Worm (Caenorhabditis elegans) whole organism, late embryonic: ENCODE measurements around the gene K10D6.3.
A peak's percentile ranks its signal among the peaks of the same experiment; 100 is the strongest.

Source experiments
- C08G9.2 ChIP-seq: sonication (generic microtip); optimal IDR thresholded peaks from 2 replicates; lab custom pipeline; 2016; ENCODE audit warnings: mild to moderate bottlenecking, missing genetic modification characterization, moderate library complexity, missing compliant biosample characterization
- K02D7.2 ChIP-seq: sonication (generic microtip); optimal IDR thresholded peaks from 2 replicates; lab custom pipeline; 2017; ENCODE audit warnings: mild to moderate bottlenecking, missing genetic modification characterization, missing compliant biosample characterization
- Y22D7AL.16 ChIP-seq: sonication (generic microtip); optimal IDR thresholded peaks from 2 replicates; lab custom pipeline; 2016; ENCODE audit warnings: missing genetic modification characterization, missing compliant biosample characterization
- ahr-1 ChIP-seq: sonication (generic microtip); optimal IDR thresholded peaks from 2 replicates; lab custom pipeline; 2016; ENCODE audit warnings: missing genetic modification characterization, missing compliant biosample characterization
- ceh-14 ChIP-seq: sonication (generic microtip); optimal IDR thresholded peaks from 2 replicates; lab custom pipeline; 2016; ENCODE audit warnings: missing genotype, missing genetic modification characterization, missing compliant biosample characterization
- ceh-18 ChIP-seq: sonication (generic microtip); optimal IDR thresholded peaks from 2 replicates; lab custom pipeline; 2016; ENCODE audit warnings: missing genetic modification characterization, missing compliant biosample characterization
- ceh-19 ChIP-seq: fragments of 200-800 bp; sonication (Bioruptor generic); optimal IDR thresholded peaks from 2 replicates; lab custom pipeline; 2018; ENCODE audit warnings: mild to moderate bottlenecking, missing genetic modification characterization, missing compliant biosample characterization
- ceh-22 ChIP-seq: sonication (generic microtip); optimal IDR thresholded peaks from 2 replicates; lab custom pipeline; 2017; ENCODE audit warnings: missing biosample characterization, missing genetic modification characterization
- ceh-30 ChIP-seq: fragments of 150-350 bp; optimal IDR thresholded peaks from 2 replicates; lab custom pipeline; 2014; ENCODE audit warnings: missing biosample characterization, missing genetic modification characterization
- ceh-34 ChIP-seq: sonication (generic microtip); optimal IDR thresholded peaks from 2 replicates; lab custom pipeline; 2016; ENCODE audit warnings: mild to moderate bottlenecking, missing genetic modification characterization, missing compliant biosample characterization
- ceh-48 ChIP-seq: sonication (generic microtip); optimal IDR thresholded peaks from 2 replicates; lab custom pipeline; 2016; ENCODE audit warnings: missing genetic modification characterization, inconsistent platforms, missing compliant biosample characterization
- che-1 ChIP-seq: sonication (generic microtip); optimal IDR thresholded peaks from 2 replicates; lab custom pipeline; 2016; ENCODE audit warnings: mild to moderate bottlenecking, missing genetic modification characterization, missing compliant biosample characterization
- elt-2 ChIP-seq: sonication (generic microtip); optimal IDR thresholded peaks from 2 replicates; lab custom pipeline; 2016; ENCODE audit warnings: missing genetic modification reagents, missing genetic modification characterization, missing compliant biosample characterization
- elt-4 ChIP-seq: sonication (generic microtip); optimal IDR thresholded peaks from 2 replicates; lab custom pipeline; 2016; ENCODE audit warnings: missing genetic modification characterization, missing compliant biosample characterization
- eyg-1 ChIP-seq: sonication (generic microtip); optimal IDR thresholded peaks from 2 replicates; lab custom pipeline; 2016; ENCODE audit warnings: missing genotype, missing genetic modification characterization, missing compliant biosample characterization
- fkh-10 ChIP-seq: fragments of 150-350 bp; optimal IDR thresholded peaks from 2 replicates; lab custom pipeline; 2014; ENCODE audit warnings: missing biosample characterization, missing genetic modification reagents, missing genetic modification characterization
- fkh-6 ChIP-seq: sonication (generic microtip); optimal IDR thresholded peaks from 2 replicates; lab custom pipeline; 2016; ENCODE audit warnings: missing genetic modification characterization, missing compliant biosample characterization
- gmeb-2 ChIP-seq: sonication (generic microtip); optimal IDR thresholded peaks from 2 replicates; lab custom pipeline; 2016; ENCODE audit warnings: missing genetic modification characterization, inconsistent platforms, missing compliant biosample characterization
- hlh-13 ChIP-seq: fragments of 200-800 bp; sonication (Bioruptor generic); optimal IDR thresholded peaks from 2 replicates; lab custom pipeline; 2018; ENCODE audit warnings: mild to moderate bottlenecking, missing genetic modification characterization, missing compliant biosample characterization
- hlh-15 ChIP-seq: sonication (generic microtip); optimal IDR thresholded peaks from 2 replicates; lab custom pipeline; 2016; ENCODE audit warnings: missing genetic modification characterization, missing compliant biosample characterization
- hlh-30 ChIP-seq: sonication (generic microtip); optimal IDR thresholded peaks from 2 replicates; lab custom pipeline; 2017; ENCODE audit warnings: antibody characterized with exemption, missing genetic modification characterization, missing compliant biosample characterization; ENCODE audit not compliant: insufficient read depth
- hlh-8 ChIP-seq: sonication (generic microtip); optimal IDR thresholded peaks from 2 replicates; lab custom pipeline; 2016; ENCODE audit warnings: missing genotype, missing genetic modification characterization, missing compliant biosample characterization
- lin-11 ChIP-seq: fragments of 200-800 bp; sonication (Bioruptor generic); optimal IDR thresholded peaks from 2 replicates; lab custom pipeline; 2018; ENCODE audit warnings: mild to moderate bottlenecking, missing genetic modification characterization, missing compliant biosample characterization
- madf-2 ChIP-seq: sonication (generic microtip); optimal IDR thresholded peaks from 2 replicates; lab custom pipeline; 2017; ENCODE audit warnings: missing genetic modification characterization, missing compliant biosample characterization
- mec-3 ChIP-seq: sonication (generic microtip); optimal IDR thresholded peaks from 2 replicates; lab custom pipeline; 2016; ENCODE audit warnings: borderline replicate concordance, missing genetic modification characterization, missing compliant biosample characterization
- nhr-232 ChIP-seq: sonication (generic microtip); optimal IDR thresholded peaks from 2 replicates; lab custom pipeline; 2016; ENCODE audit warnings: missing genetic modification characterization, missing compliant biosample characterization
- npax-4 ChIP-seq: sonication (generic microtip); optimal IDR thresholded peaks from 2 replicates; lab custom pipeline; 2016; ENCODE audit warnings: missing genetic modification characterization, missing compliant biosample characterization
- pag-3 ChIP-seq: sonication (generic microtip); optimal IDR thresholded peaks from 2 replicates; lab custom pipeline; 2016; ENCODE audit warnings: missing compliant biosample characterization, missing genetic modification characterization, borderline replicate concordance
- pax-1 ChIP-seq: fragments of 150-350 bp; optimal IDR thresholded peaks from 2 replicates; lab custom pipeline; 2014; ENCODE audit warnings: missing biosample characterization, missing genetic modification characterization
- pha-2 ChIP-seq: sonication (generic microtip); optimal IDR thresholded peaks from 2 replicates; lab custom pipeline; 2017; ENCODE audit warnings: mild to moderate bottlenecking, missing genetic modification characterization, missing compliant biosample characterization
- pros-1 ChIP-seq: fragments of 150-350 bp; optimal IDR thresholded peaks from 2 replicates; lab custom pipeline; 2014; ENCODE audit warnings: missing biosample characterization, missing genetic modification reagents, missing genetic modification characterization
- ref-2 ChIP-seq: sonication (generic microtip); optimal IDR thresholded peaks from 2 replicates; lab custom pipeline; 2016; ENCODE audit warnings: missing genetic modification characterization, missing compliant biosample characterization
- rnt-1 ChIP-seq: sonication (generic microtip); optimal IDR thresholded peaks from 2 replicates; lab custom pipeline; 2016; ENCODE audit warnings: missing genetic modification characterization, missing compliant biosample characterization
- sox-2 ChIP-seq: fragments of 200-800 bp; sonication (Bioruptor generic); IDR thresholded peaks from 2 replicates; pipeline ENCODE4 v1.3.6; 2022; ENCODE audit warnings: missing genetic modification reagents, missing genetic modification characterization, missing compliant biosample characterization
- sox-4 ChIP-seq: sonication (generic microtip); optimal IDR thresholded peaks from 2 replicates; lab custom pipeline; 2017; ENCODE audit warnings: mild to moderate bottlenecking, missing genetic modification characterization, inconsistent platforms, missing compliant biosample characterization
- syd-9 ChIP-seq: sonication (generic microtip); optimal IDR thresholded peaks from 2 replicates; lab custom pipeline; 2016; ENCODE audit warnings: mild to moderate bottlenecking, missing genetic modification characterization, moderate library complexity, missing compliant biosample characterization
- tbx-2 ChIP-seq: sonication (generic microtip); optimal IDR thresholded peaks from 2 replicates; lab custom pipeline; 2016; ENCODE audit warnings: missing genetic modification characterization, missing compliant biosample characterization
- unc-3 ChIP-seq, 2 experiments: fragments of 200-800 bp in 1 of 2; sonication (Bioruptor generic) in 1 of 2; sonication (generic microtip) in 1 of 2; conservative IDR thresholded peaks in 1 of 2; optimal IDR thresholded peaks in 1 of 2; 2 replicates each; pipeline versions ENCODE4 v1.3.6 to Lab custom; 2016 to 2022; ENCODE audit warnings: missing compliant biosample characterization in 2 of 2, missing genetic modification characterization in 2 of 2, missing genetic modification reagents in 1 of 2
- unc-42 ChIP-seq: sonication (generic microtip); optimal IDR thresholded peaks from 2 replicates; lab custom pipeline; 2016; ENCODE audit warnings: missing genotype, missing genetic modification characterization, missing compliant biosample characterization
- unc-55 ChIP-seq: sonication (generic microtip); optimal IDR thresholded peaks from 2 replicates; lab custom pipeline; 2017; ENCODE audit warnings: missing biosample characterization, missing genetic modification reagents, missing genetic modification characterization
- zip-5 ChIP-seq: sonication (generic microtip); optimal IDR thresholded peaks from 2 replicates; lab custom pipeline; 2016; ENCODE audit warnings: missing genetic modification characterization, missing compliant biosample characterization

Gene K10D6.3

DNA sequence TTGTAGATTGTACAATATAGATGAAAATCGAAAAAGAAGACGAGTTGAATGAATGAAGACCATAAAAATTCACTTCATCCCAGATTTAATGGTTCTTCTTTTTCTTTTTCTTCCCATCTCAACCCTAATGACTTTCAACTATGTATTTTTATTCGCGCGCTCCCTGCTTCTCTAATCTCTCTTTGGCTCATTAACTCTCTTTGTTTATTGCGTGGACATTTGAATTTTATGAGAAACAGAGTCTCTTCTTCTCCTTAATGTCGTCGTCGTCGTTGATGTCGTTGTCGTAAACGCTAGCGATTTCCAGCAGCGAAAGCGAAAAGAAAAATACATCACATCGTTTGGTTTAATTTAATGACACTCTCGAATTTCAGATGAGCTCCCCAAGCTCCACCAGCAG, 14.2 kb downstream of the K10D6.3 start:
- no peak for TF ChIP-seq unc-55 (GFP tag; lab: Kevin White, UChicago)
- no peak for TF ChIP-seq ceh-14 (tag; lab: Kevin White, UChicago)
- TF ChIP-seq hlh-30 (tag; lab: Kevin White, UChicago), result no peak
- no peak for TF ChIP-seq madf-2 (tag; lab: Kevin White, UChicago)
- no peak for TF ChIP-seq K02D7.2 (tag; lab: Kevin White, UChicago)
- TF ChIP-seq ceh-34, result no peak
- no peak for TF ChIP-seq pax-1 (tag; lab: Kevin White, UChicago)
- TF ChIP-seq fkh-6, result no peak
- no peak for TF ChIP-seq hlh-13
- TF ChIP-seq ceh-48 (tag; lab: Kevin White, UChicago), result no peak
- TF ChIP-seq pha-2 (tag; lab: Kevin White, UChicago), result no peak
- no peak for TF ChIP-seq ahr-1 (tag; lab: Kevin White, UChicago)
- TF ChIP-seq lin-11, result no peak
- TF ChIP-seq unc-42 (tag; lab: Kevin White, UChicago), result no peak
- TF ChIP-seq ref-2 (tag; lab: Kevin White, UChicago), result no peak

DNA sequence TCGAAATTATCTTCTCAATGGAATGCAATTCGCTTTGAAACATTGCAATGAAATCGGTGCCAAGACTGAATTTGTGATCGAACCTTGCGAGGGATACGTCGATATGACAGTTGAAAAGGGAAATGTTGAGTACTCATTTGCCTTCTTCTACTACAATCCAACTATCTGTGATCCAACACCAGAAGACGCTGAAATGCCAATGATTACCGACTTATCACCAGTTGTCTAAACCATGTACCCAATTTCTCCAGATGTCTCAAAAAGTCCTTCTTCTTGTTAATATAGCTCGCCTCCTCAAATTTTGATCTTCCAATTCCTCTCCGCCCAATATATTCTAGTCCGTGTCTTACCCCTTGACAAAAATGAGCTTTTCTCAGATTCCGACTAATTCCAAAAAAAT, 15.7 kb downstream of the K10D6.3 start:
- TF ChIP-seq hlh-8 (tag; lab: Kevin White, UChicago) (no peak), unc-55 (GFP tag; lab: Kevin White, UChicago) (no peak), fkh-10 (no peak), Y22D7AL.16 (tag; lab: Kevin White, UChicago) (no peak), ceh-22 (tag; lab: Kevin White, UChicago) (no peak), K02D7.2 (tag; lab: Kevin White, UChicago) (no peak), ref-2 (tag; lab: Kevin White, UChicago) (no peak), pax-1 (tag; lab: Kevin White, UChicago) (no peak), C08G9.2 (no peak), pag-3 (tag; lab: Kevin White, UChicago) (no peak)

DNA sequence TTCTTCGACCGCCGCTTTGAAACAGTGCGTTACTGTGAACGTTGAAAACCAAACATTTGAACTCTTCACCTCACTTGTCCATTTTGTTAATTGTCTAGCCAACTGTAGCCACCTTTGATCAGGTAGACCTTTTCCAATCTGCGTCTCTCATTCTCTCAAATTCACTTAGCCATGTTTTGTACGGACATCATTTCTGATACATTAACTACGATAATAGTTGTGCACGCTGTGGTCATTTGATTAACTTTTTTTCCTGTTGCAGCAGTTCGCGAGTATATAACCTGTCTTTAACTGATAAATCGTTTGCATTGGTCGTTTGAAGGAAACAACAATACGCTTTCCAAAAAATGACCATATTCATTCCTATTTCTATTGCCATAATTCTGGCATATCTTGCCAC, 17.0 kb downstream of the K10D6.3 start, which contains the start of gene cyp-29A2:
TSS of gene cyp-29A2 (plus strand) at position 190 of the 400 bp plus-strand sequence.
- TF ChIP-seq gmeb-2 (tag; lab: Kevin White, UChicago) (no peak), unc-42 (tag; lab: Kevin White, UChicago) (no peak), hlh-8 (tag; lab: Kevin White, UChicago) (no peak), nhr-232 (tag; lab: Kevin White, UChicago) (no peak), npax-4 (tag; lab: Kevin White, UChicago) (no peak), ceh-34 (no peak), mec-3 (tag; lab: Kevin White, UChicago) (no peak), unc-3 (GFP tag; conservative IDR thresholded peaks at IDR 0.05; lab: Robert Waterston, UW) (no peak), unc-3 (tag; optimal IDR thresholded peaks at IDR 0.05; lab: Kevin White, UChicago) (no peak), elt-2 (tag; lab: Kevin White, UChicago) (no peak), syd-9 (tag; lab: Kevin White, UChicago) (no peak), sox-2 (GFP tag; lab: Robert Waterston, UW) (no peak), zip-5 (tag; lab: Kevin White, UChicago) (no peak), ceh-22 (tag; lab: Kevin White, UChicago) (no peak), rnt-1 (tag; lab: Kevin White, UChicago) (no peak), ceh-48 (tag; lab: Kevin White, UChicago) (no peak)
- TF ChIP-seq, all 69 proteins: peak for 0

DNA sequence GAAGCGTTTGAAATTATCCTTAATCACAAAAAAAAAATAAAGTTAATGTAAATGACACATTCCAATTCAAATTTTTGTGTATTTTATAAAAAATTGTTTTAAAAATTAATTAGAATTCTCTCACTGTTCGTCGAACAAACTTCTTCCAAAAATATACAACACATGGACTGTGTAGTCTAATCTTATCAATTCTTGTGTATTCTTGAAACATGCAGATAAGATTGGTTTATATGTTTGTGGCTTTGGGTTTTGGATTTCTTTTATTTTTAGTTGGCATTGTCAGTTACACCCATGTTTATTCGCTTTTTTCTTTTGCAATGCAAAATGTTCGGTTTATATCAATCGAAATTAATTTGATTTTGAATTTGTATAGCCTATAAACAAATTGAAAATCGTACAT, 20.0 kb downstream of the K10D6.3 start:
- TF ChIP-seq elt-2 (tag; lab: Kevin White, UChicago) (peak; percentile 24), mec-3 (tag; lab: Kevin White, UChicago) (no peak)

DNA sequence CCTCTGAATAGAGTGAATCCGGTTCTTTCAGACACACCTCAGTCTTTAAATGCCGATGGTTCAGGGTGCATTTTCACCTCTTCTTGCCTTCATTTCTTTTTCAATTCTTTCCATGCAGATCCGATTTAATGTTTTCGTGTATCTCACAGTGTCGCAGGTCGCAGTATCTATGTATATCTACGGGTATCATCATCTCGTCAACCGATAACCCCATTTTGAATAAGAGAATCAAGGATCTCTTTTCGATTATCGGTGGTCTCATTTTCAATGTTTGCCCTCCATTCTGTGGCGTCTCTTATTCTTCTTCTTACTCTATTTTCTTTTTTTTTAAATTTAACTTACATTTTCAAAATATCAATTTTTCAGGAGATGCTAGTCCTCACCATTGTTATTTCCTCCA, 20.5 kb downstream of the K10D6.3 start, which contains the start of gene T19B10.2:
TSS of gene T19B10.2 (plus strand) at position 367 of the 400 bp plus-strand sequence.
- no peak for TF ChIP-seq eyg-1
- no peak for TF ChIP-seq elt-4 (tag; lab: Kevin White, UChicago)
- TF ChIP-seq C08G9.2, result no peak
- TF ChIP-seq ceh-30 (tag; lab: Kevin White, UChicago), result no peak
- TF ChIP-seq fkh-6, result no peak
- TF ChIP-seq che-1 (tag; lab: Kevin White, UChicago), result no peak
- no peak for TF ChIP-seq pag-3 (tag; lab: Kevin White, UChicago)
- no peak for TF ChIP-seq ceh-18 (tag; lab: Kevin White, UChicago)
- TF ChIP-seq hlh-15, result no peak
- no peak for TF ChIP-seq lin-11
- no peak for TF ChIP-seq ceh-19 (GFP tag; lab: Kevin White, UChicago)
- TF ChIP-seq pha-2 (tag; lab: Kevin White, UChicago), result no peak
- no peak for TF ChIP-seq syd-9 (tag; lab: Kevin White, UChicago)
- no peak for TF ChIP-seq pros-1 (tag; lab: Kevin White, UChicago)
- TF ChIP-seq tbx-2 (tag; lab: Kevin White, UChicago), result no peak
- no peak for TF ChIP-seq rnt-1 (tag; lab: Kevin White, UChicago)
- TF ChIP-seq sox-2 (GFP tag; lab: Robert Waterston, UW), result no peak
- no peak for TF ChIP-seq sox-4 (tag; lab: Kevin White, UChicago)
- no peak for TF ChIP-seq zip-5 (tag; lab: Kevin White, UChicago)
